Worm (Caenorhabditis elegans) whole organism, young adult: ENCODE measurements around the gene F14D7.3.

Source experiments
- F22D6.2 ChIP-seq: sonication (generic microtip); optimal IDR thresholded peaks from 2 replicates; lab custom pipeline; 2016; ENCODE audit warnings: mild to moderate bottlenecking, missing genetic modification characterization, missing compliant biosample characterization
- K11D2.4 ChIP-seq: fragments of 200-800 bp; sonication (Bioruptor generic); IDR thresholded peaks from 2 replicates; pipeline ENCODE4 v1.3.6; 2022; ENCODE audit warnings: missing genetic modification reagents, missing genetic modification characterization, missing compliant biosample characterization
- ceh-79 ChIP-seq: sonication (generic microtip); optimal IDR thresholded peaks from 2 replicates; lab custom pipeline; 2017; ENCODE audit warnings: mild to moderate bottlenecking, missing genetic modification characterization, missing compliant biosample characterization
- egl-18 ChIP-seq: fragments of 200-800 bp; sonication (Bioruptor generic); IDR thresholded peaks from 2 replicates; pipeline ENCODE4 v1.3.6; 2022; ENCODE audit warnings: missing genetic modification reagents, missing genetic modification characterization, missing compliant biosample characterization
- hlh-12 ChIP-seq: sonication (generic microtip); optimal IDR thresholded peaks from 2 replicates; lab custom pipeline; 2016; ENCODE audit warnings: missing genetic modification characterization, missing compliant biosample characterization
- lag-1 ChIP-seq: fragments of 200-800 bp; sonication (Bioruptor generic); IDR thresholded peaks from 2 replicates; pipeline ENCODE4 v1.3.6; 2022; ENCODE audit warnings: missing genetic modification reagents, missing genetic modification characterization, missing compliant biosample characterization
- unc-62 ChIP-seq: fragments of 150-350 bp; optimal IDR thresholded peaks from 2 replicates; lab custom pipeline; 2014; ENCODE audit warnings: missing biosample characterization, missing genetic modification reagents, missing genetic modification characterization
- ztf-25 ChIP-seq: fragments of 200-800 bp; sonication (Bioruptor generic); IDR thresholded peaks from 2 replicates; pipeline ENCODE4 v1.3.6; 2022; ENCODE audit warnings: missing genetic modification reagents, missing genetic modification characterization, missing compliant biosample characterization

DNA sequence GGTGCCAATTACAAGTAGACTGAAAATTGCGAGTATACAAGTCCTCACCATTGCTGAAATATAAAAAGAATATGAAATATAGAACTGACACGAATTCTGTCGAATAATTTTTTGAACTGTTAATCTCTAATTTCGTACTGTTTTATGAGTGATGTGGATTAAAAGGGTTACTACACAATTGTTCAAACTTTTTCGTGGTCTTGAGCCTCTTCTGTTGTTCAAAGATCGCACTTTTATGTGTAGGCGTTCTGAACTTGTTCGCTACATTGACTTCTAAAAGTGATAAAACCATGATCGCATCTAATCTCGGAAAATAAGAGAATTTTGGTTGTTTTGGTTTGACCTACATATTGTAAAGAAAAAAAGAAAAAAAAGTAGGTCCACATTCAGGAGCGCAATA, 48.6 kb upstream of the F14D7.3 start, which contains the start of gene K02E11.4:
- TF ChIP-seq lag-1 (GFP tag; lab: Robert Waterston, UW) (no peak), ceh-79 (tag; lab: Kevin White, UChicago) (no peak), hlh-12 (no peak), unc-62 (GFP tag; lab: Kevin White, UChicago) (no peak), egl-18 (GFP tag; lab: Robert Waterston, UW) (no peak), ztf-25 (GFP tag; lab: Robert Waterston, UW) (no peak), K11D2.4 (GFP tag; lab: Robert Waterston, UW) (no peak), F22D6.2 (tag; lab: Kevin White, UChicago) (no peak)
